Worm (Caenorhabditis elegans) whole organism, L2 larva: ENCODE measurements around the gene T25D1.3.
A peak's percentile ranks its signal among the peaks of the same experiment; 100 is the strongest.

Experiments used
- C34F6.9 ChIP-seq: fragments of 150-350 bp; optimal IDR thresholded peaks from 2 replicates; lab custom pipeline; 2014; ENCODE audit warnings: missing biosample characterization, missing genetic modification characterization
- F13H6.1 ChIP-seq: sonication (generic microtip); optimal IDR thresholded peaks from 2 replicates; lab custom pipeline; 2016; ENCODE audit warnings: missing genetic modification characterization, missing compliant biosample characterization
- R02D3.7 ChIP-seq: fragments of 150-350 bp; optimal IDR thresholded peaks from 2 replicates; lab custom pipeline; 2014; ENCODE audit warnings: missing biosample characterization, missing genetic modification characterization
- aly-2 ChIP-seq: fragments of 150-350 bp; optimal IDR thresholded peaks from 2 replicates; lab custom pipeline; 2014; ENCODE audit warnings: missing biosample characterization, missing genetic modification characterization
- ama-1 ChIP-seq: fragments of 150-350 bp; optimal IDR thresholded peaks from 2 replicates; lab custom pipeline; 2018; ENCODE audit warnings: inconsistent platforms
- blmp-1 ChIP-seq: sonication (generic microtip); optimal IDR thresholded peaks from 2 replicates; lab custom pipeline; 2017; ENCODE audit warnings: missing genetic modification characterization, mild to moderate bottlenecking, missing compliant biosample characterization, antibody characterized with exemption, moderate library complexity; ENCODE audit not compliant: insufficient read depth
- crh-2 ChIP-seq: sonication (generic microtip); optimal IDR thresholded peaks from 2 replicates; lab custom pipeline; 2017; ENCODE audit warnings: missing biosample characterization, missing genetic modification characterization
- dmd-4 ChIP-seq: sonication (generic microtip); optimal IDR thresholded peaks from 2 replicates; lab custom pipeline; 2017; ENCODE audit warnings: missing biosample characterization, missing genetic modification characterization
- elt-1 ChIP-seq: fragments of 150-350 bp; optimal IDR thresholded peaks from 2 replicates; lab custom pipeline; 2014; ENCODE audit warnings: missing biosample characterization, missing genetic modification characterization
- elt-3 ChIP-seq: sonication (generic microtip); optimal IDR thresholded peaks from 2 replicates; lab custom pipeline; 2017; ENCODE audit warnings: missing biosample characterization, missing genetic modification characterization
- fos-1 ChIP-seq: fragments of 150-350 bp; optimal IDR thresholded peaks from 2 replicates; lab custom pipeline; 2014; ENCODE audit warnings: missing biosample characterization, missing genetic modification characterization
- gmeb-1 ChIP-seq: fragments of 150-350 bp; optimal IDR thresholded peaks from 2 replicates; lab custom pipeline; 2014; ENCODE audit warnings: missing biosample characterization, missing genetic modification characterization
- lin-13 ChIP-seq: fragments of 150-350 bp; optimal IDR thresholded peaks from 2 replicates; lab custom pipeline; 2014; ENCODE audit warnings: missing biosample characterization, missing genetic modification reagents, missing genetic modification characterization
- lin-39 ChIP-seq: fragments of 150-350 bp; optimal IDR thresholded peaks from 2 replicates; lab custom pipeline; 2014; ENCODE audit warnings: missing biosample characterization, missing genetic modification reagents, missing genetic modification characterization
- mbf-1 ChIP-seq: sonication (generic microtip); optimal IDR thresholded peaks from 2 replicates; lab custom pipeline; 2017; ENCODE audit warnings: missing biosample characterization, missing genetic modification characterization
- mdl-1 ChIP-seq, 2 experiments: fragments of 150-350 bp in 1 of 2; sonication (generic microtip) in 1 of 2; optimal IDR thresholded peaks; 2 replicates each; lab custom pipeline; 2017; ENCODE audit warnings: missing biosample characterization in 2 of 2, missing genetic modification characterization in 2 of 2
- nhr-10 ChIP-seq: sonication (generic microtip); optimal IDR thresholded peaks from 2 replicates; lab custom pipeline; 2017; ENCODE audit warnings: missing biosample characterization, missing genetic modification characterization
- nhr-11 ChIP-seq: fragments of 150-350 bp; optimal IDR thresholded peaks from 2 replicates; lab custom pipeline; 2014; ENCODE audit warnings: missing biosample characterization, missing genetic modification characterization
- nhr-12 ChIP-seq: fragments of 150-350 bp; optimal IDR thresholded peaks from 2 replicates; lab custom pipeline; 2014; ENCODE audit warnings: missing biosample characterization, missing genetic modification characterization
- nhr-21 ChIP-seq: fragments of 150-350 bp; optimal IDR thresholded peaks from 2 replicates; lab custom pipeline; 2014; ENCODE audit warnings: missing biosample characterization, missing genetic modification characterization
- nhr-23 ChIP-seq: fragments of 150-350 bp; optimal IDR thresholded peaks from 2 replicates; lab custom pipeline; 2014; ENCODE audit warnings: missing biosample characterization, missing genetic modification reagents, missing genetic modification characterization
- nhr-237 ChIP-seq: fragments of 150-350 bp; optimal IDR thresholded peaks from 2 replicates; lab custom pipeline; 2014; ENCODE audit warnings: missing biosample characterization, missing genetic modification characterization
- nhr-25 ChIP-seq: fragments of 150-350 bp; sonication (generic microtip); optimal IDR thresholded peaks from 3 replicates; lab custom pipeline; 2014; ENCODE audit warnings: missing biosample characterization, missing genetic modification characterization
- nhr-6 ChIP-seq: fragments of 150-350 bp; optimal IDR thresholded peaks from 2 replicates; lab custom pipeline; 2014; ENCODE audit warnings: missing biosample characterization, missing genetic modification characterization
- nhr-77 ChIP-seq: fragments of 150-350 bp; optimal IDR thresholded peaks from 2 replicates; lab custom pipeline; 2014; ENCODE audit warnings: missing biosample characterization, missing genetic modification characterization
- peb-1 ChIP-seq: fragments of 150-350 bp; optimal IDR thresholded peaks from 2 replicates; lab custom pipeline; 2014; ENCODE audit warnings: missing biosample characterization, missing genetic modification characterization
- sem-4 ChIP-seq: fragments of 150-350 bp; optimal IDR thresholded peaks from 2 replicates; lab custom pipeline; 2014; ENCODE audit warnings: missing biosample characterization, missing genetic modification reagents, missing genetic modification characterization
- skn-1 ChIP-seq: sonication (generic microtip); optimal IDR thresholded peaks from 2 replicates; lab custom pipeline; 2017; ENCODE audit warnings: missing biosample characterization, missing genetic modification characterization
- sma-9 ChIP-seq, 2 experiments: fragments of 150-350 bp in 1 of 2; sonication (generic microtip) in 1 of 2; optimal IDR thresholded peaks; 2 replicates each; lab custom pipeline; 2014 to 2016; ENCODE audit warnings: missing genetic modification characterization in 2 of 2, mild to moderate bottlenecking in 1 of 2, missing biosample characterization in 1 of 2, missing compliant biosample characterization in 1 of 2, missing genetic modification reagents in 1 of 2, moderate library complexity in 1 of 2
- snpc-4 ChIP-seq: fragments of 150-350 bp; optimal IDR thresholded peaks from 2 replicates; lab custom pipeline; 2014; ENCODE audit warnings: missing biosample characterization, missing genetic modification characterization
- unc-39 ChIP-seq: fragments of 150-350 bp; optimal IDR thresholded peaks from 2 replicates; lab custom pipeline; 2014; ENCODE audit warnings: missing biosample characterization, missing genetic modification characterization
- unc-55 ChIP-seq: fragments of 150-350 bp; sonication (generic microtip); optimal IDR thresholded peaks from 3 replicates; lab custom pipeline; 2014; ENCODE audit warnings: missing biosample characterization, missing genetic modification reagents, missing genetic modification characterization
- unc-62 ChIP-seq: fragments of 150-350 bp; optimal IDR thresholded peaks from 2 replicates; lab custom pipeline; 2014; ENCODE audit warnings: missing biosample characterization, missing genetic modification reagents, missing genetic modification characterization
- zag-1 ChIP-seq: fragments of 150-350 bp; optimal IDR thresholded peaks from 2 replicates; lab custom pipeline; 2014; ENCODE audit warnings: missing biosample characterization, missing genetic modification characterization
- ztf-1 ChIP-seq: fragments of 200-800 bp; sonication (Bioruptor generic); conservative IDR thresholded peaks from 2 replicates; pipeline ENCODE4 v1.3.6; 2022; ENCODE audit warnings: missing genetic modification characterization, missing compliant biosample characterization
- ztf-11 ChIP-seq: sonication (generic microtip); optimal IDR thresholded peaks from 2 replicates; lab custom pipeline; 2017; ENCODE audit warnings: missing biosample characterization, missing genetic modification characterization
- ztf-4 ChIP-seq: fragments of 150-350 bp; optimal IDR thresholded peaks from 2 replicates; lab custom pipeline; 2014; ENCODE audit warnings: missing biosample characterization, missing genetic modification characterization

The T25D1.3 gene

DNA sequence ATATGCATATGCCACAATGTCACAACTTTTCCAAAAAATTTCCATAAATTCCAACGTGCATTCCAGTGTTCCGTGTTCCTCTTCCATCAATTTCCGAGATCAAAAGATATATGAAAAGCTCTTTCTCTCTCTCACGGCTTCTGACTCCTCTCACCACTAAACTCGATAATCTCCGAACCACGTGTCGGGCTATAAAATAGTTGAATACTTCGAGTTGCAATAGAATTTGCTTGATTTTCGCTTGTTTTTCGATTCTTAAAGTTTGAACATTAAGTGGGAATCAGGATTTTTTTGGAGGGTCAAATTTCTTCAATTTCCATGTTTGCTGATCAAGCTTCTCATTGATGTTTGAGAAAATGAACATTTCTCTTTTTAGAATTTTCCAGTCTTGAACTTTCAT, 20.1 kb upstream of the T25D1.3 start:
- TF ChIP-seq elt-1, result no peak
- TF ChIP-seq sma-9 (GFP tag; optimal IDR thresholded peaks at IDR 0.05; lab: Kevin White, UChicago), result no peak
- TF ChIP-seq sma-9 (tag; optimal IDR thresholded peaks at IDR 0.05; lab: Kevin White, UChicago), result no peak
- no peak for TF ChIP-seq ztf-4 (tag; lab: Kevin White, UChicago)
- TF ChIP-seq zag-1 (tag; lab: Kevin White, UChicago), result no peak
- TF ChIP-seq crh-2 (tag; lab: Kevin White, UChicago), result no peak
- TF ChIP-seq mbf-1 (tag; lab: Kevin White, UChicago), result no peak
- no peak for TF ChIP-seq nhr-21 (tag; lab: Kevin White, UChicago)
- no peak for TF ChIP-seq snpc-4 (tag; lab: Kevin White, UChicago)
- no peak for TF ChIP-seq blmp-1 (tag; lab: Kevin White, UChicago)
- TF ChIP-seq nhr-77, result no peak
- no peak for TF ChIP-seq nhr-23 (tag; lab: Kevin White, UChicago)
- no peak for TF ChIP-seq lin-39 (tag; lab: Kevin White, UChicago)
- TF ChIP-seq unc-55 (GFP tag; lab: Kevin White, UChicago), result no peak
- no peak for TF ChIP-seq ztf-11 (tag; lab: Kevin White, UChicago)

DNA sequence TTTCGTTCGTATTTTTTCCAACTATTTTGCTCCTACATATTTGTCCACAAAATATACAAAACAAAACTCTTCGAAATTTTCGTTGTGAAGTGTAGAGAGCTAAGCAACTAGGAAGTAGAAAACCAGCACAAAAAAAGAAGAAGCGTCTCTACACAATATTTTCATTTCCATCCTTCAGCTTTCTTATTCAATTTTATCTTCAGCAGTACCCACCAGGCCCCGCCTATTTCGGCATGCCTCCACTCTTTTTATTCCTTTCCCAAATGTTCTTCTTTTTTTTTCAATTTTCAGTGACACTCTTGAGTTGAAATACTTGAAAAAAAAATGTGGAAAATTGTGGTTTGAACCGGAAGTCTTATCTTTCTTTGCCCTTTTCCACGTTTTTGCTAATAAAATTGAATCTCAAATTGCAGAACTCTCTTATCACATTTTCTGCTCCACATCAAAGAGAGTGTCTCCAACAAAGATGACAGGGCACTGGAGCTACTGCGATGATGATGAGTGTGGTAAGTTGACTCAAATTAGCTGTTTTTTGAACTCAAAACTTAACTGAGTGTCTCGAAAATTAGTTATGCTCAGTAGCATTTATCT, 18.3 kb upstream of the T25D1.3 start, which contains the start of gene cah-3:
cah-3 (plus strand) TSS at position 414 of the 591 bp plus-strand sequence.
- TF ChIP-seq unc-62, result no peak
- TF ChIP-seq lin-39 (tag; lab: Kevin White, UChicago), result no peak
- no peak for TF ChIP-seq nhr-25
- no peak for TF ChIP-seq F13H6.1
- no peak for TF ChIP-seq elt-1
- TF ChIP-seq nhr-6 (tag; lab: Kevin White, UChicago), result no peak
- TF ChIP-seq mdl-1 (tag; optimal IDR thresholded peaks at IDR 0.05; lab: Kevin White, UChicago), result peak in 1 of 2 experiments; percentile 15
- TF ChIP-seq gmeb-1 (tag; lab: Kevin White, UChicago), result no peak
- TF ChIP-seq nhr-11 (tag; lab: Kevin White, UChicago), result no peak
- peak; percentile 61 for TF ChIP-seq crh-2 (tag; lab: Kevin White, UChicago)
- no peak for TF ChIP-seq skn-1 (tag; lab: Kevin White, UChicago)
- peak; percentile 7 for TF ChIP-seq sma-9 (GFP tag; optimal IDR thresholded peaks at IDR 0.05; lab: Kevin White, UChicago)
- TF ChIP-seq sma-9 (tag; optimal IDR thresholded peaks at IDR 0.05; lab: Kevin White, UChicago), result no peak
- no peak for TF ChIP-seq mbf-1 (tag; lab: Kevin White, UChicago)
- TF ChIP-seq nhr-77, result no peak
- TF ChIP-seq sem-4 (tag; lab: Kevin White, UChicago), result no peak
- no peak for TF ChIP-seq blmp-1 (tag; lab: Kevin White, UChicago)
- TF ChIP-seq ztf-11 (tag; lab: Kevin White, UChicago), result no peak
- TF ChIP-seq ztf-1 (GFP tag; lab: Robert Waterston, UW), result no peak
- peak; percentile 88 for TF ChIP-seq fos-1 (tag; lab: Kevin White, UChicago)
- TF ChIP-seq aly-2 (tag; lab: Kevin White, UChicago), result no peak
- TF ChIP-seq nhr-12 (tag; lab: Kevin White, UChicago), result no peak
- TF ChIP-seq nhr-10 (tag; lab: Kevin White, UChicago), result no peak
- TF ChIP-seq elt-3 (tag; lab: Kevin White, UChicago), result no peak
- TF ChIP-seq, all 48 proteins: peak for 4

DNA sequence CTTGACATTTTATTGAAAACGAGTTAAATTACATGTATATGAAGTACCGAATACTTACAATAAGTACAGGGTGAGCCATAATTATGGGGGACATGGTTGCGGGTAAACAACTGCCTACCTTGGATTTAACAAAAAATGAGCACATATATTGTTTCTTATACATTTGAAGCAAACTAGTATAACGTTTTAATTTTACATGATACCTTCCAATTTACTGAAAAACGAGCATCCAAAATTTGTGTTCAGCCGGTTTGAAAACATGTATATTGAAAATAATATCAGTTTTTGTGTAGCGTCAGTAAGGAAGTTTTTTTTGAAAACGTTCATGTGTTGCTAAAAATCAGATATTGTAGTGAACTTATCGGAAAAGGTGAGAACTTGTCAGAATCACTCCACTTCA, 14.7 kb upstream of the T25D1.3 start:
- TF ChIP-seq dmd-4 (tag; lab: Kevin White, UChicago) (no peak), unc-39 (tag; lab: Kevin White, UChicago) (no peak), ama-1 (lab: Kevin White, UChicago) (no peak), lin-13 (GFP tag; lab: Kevin White, UChicago) (no peak), sem-4 (tag; lab: Kevin White, UChicago) (no peak), gmeb-1 (tag; lab: Kevin White, UChicago) (no peak), R02D3.7 (tag; lab: Kevin White, UChicago) (no peak), ztf-11 (tag; lab: Kevin White, UChicago) (no peak), blmp-1 (tag; lab: Kevin White, UChicago) (no peak)

DNA sequence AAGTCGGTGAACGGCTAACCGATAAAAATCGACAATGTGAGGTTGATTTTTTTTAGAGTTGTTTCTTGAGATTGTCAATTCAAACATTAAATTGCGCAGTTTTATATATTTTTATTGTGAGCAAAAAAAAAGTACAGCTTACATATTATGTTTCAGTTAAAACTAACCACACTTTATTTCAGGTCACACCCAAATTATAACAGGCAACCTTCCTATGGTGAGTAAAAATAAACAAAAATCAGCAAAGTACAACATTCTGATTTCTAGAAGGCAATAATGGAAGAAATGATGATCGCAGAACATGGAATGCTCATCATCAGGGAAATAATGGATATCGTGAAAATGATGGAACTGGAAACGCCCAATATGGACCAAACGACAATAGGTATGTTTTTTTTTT, 10.8 kb upstream of the T25D1.3 start, which contains the start of gene K05G3.2:
K05G3.2 (plus strand) TSS at position 301 of the 400 bp plus-strand sequence.
- TF ChIP-seq nhr-25 (no peak), C34F6.9 (tag; lab: Kevin White, UChicago) (no peak), elt-3 (tag; lab: Kevin White, UChicago) (no peak), peb-1 (tag; lab: Kevin White, UChicago) (no peak), nhr-237 (tag; lab: Kevin White, UChicago) (no peak)
- TF ChIP-seq, all 48 proteins: peak for 0
